Worm (Caenorhabditis elegans): ENCODE measurements around the gene Y75B8A.39.

Gene Y75B8A.39

DNA sequence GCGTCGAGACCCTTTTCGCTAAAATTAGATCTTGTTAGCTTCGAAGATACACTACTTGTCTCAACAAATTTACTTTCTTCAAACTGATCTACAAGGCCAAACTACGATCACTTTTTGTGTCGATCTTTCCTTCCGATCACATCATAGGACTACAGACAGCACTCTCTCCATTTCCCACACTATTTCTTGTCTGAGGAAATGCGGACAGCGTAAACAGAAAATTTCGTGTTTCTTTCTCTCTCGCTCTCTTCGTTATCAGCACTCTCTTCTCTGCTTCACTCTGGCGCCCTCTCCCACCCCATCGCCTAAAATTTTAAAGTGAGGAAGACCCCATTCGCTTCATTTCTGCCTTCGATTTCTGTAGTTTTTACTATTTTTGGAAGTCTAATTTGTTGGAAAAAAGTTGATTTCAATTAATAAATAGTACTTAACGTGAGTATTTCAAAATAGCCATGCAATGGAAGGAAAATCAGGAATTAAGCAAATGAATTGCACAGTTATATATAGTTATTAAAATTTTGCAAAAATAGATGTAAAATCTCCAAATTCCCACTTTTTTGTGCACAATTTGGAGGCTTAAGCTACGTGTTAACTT is 22.5 kb downstream of the Y75B8A.39 start (continued):
- peak; percentile 70 for TF ChIP-seq egl-27 (tag; optimal IDR thresholded peaks at IDR 0.05)
- peak; percentile 47 to 73 for TF ChIP-seq lsy-2 (tag; optimal IDR thresholded peaks at IDR 0.05)
- TF ChIP-seq sma-3 (GFP tag; optimal IDR thresholded peaks at IDR 0.05) = peak; percentile 73
- peak; percentile 83 for TF ChIP-seq sem-4 (tag; optimal IDR thresholded peaks at IDR 0.05)
- TF ChIP-seq mab-5 (tag; optimal IDR thresholded peaks at IDR 0.05) = no peak
- TF ChIP-seq lin-39 (tag; optimal IDR thresholded peaks at IDR 0.05) = no peak

- TF ChIP-seq blmp-1 (tag; optimal IDR thresholded peaks at IDR 0.05; ENCODE audit: insufficient read depth) (no peak), lsy-2 (tag; optimal IDR thresholded peaks at IDR 0.05) (peak in 1 of 2 experiments; percentile 53), unc-39 (tag; optimal IDR thresholded peaks at IDR 0.05) (no peak), R02D3.7 (tag; optimal IDR thresholded peaks at IDR 0.05) (no peak), snpc-4 (tag; optimal IDR thresholded peaks at IDR 0.05) (no peak)
Measured at ce11 chrIII:12344940-12345339, 32.0 kb downstream of the Y75B8A.39 start.

ce11 chrIII:12349027-12349426 is 36.0 kb downstream of the Y75B8A.39 start:
- TF ChIP-seq elt-1 (tag; optimal IDR thresholded peaks at IDR 0.05) (no peak), F13H6.1 (tag; optimal IDR thresholded peaks at IDR 0.05) (no peak), nhr-10 (tag; optimal IDR thresholded peaks at IDR 0.05) (no peak), alr-1 (tag; optimal IDR thresholded peaks at IDR 0.05) (no peak)

- TF ChIP-seq lin-11 (tag; optimal IDR thresholded peaks at IDR 0.05) = peak; percentile 71
- TF ChIP-seq alr-1 (tag; optimal IDR thresholded peaks at IDR 0.05) = no peak
- no peak for TF ChIP-seq nhr-11 (tag; optimal IDR thresholded peaks at IDR 0.05)
- peak; percentile 49 for TF ChIP-seq mab-5 (tag; optimal IDR thresholded peaks at IDR 0.05)
- TF ChIP-seq snpc-4 (tag; optimal IDR thresholded peaks at IDR 0.05) = peak; percentile 65
- peak; percentile 35 for TF ChIP-seq egl-27 (tag; optimal IDR thresholded peaks at IDR 0.05)
- peak; percentile 30 for TF ChIP-seq skn-1 (tag; optimal IDR thresholded peaks at IDR 0.05)
- TF ChIP-seq nhr-129 (tag; optimal IDR thresholded peaks at IDR 0.05) = peak; percentile 32
- TF ChIP-seq C34F6.9 (tag; optimal IDR thresholded peaks at IDR 0.05) = peak; percentile 93
- no peak for TF ChIP-seq R02D3.7 (tag; optimal IDR thresholded peaks at IDR 0.05)
- TF ChIP-seq sma-9 (GFP tag; optimal IDR thresholded peaks at IDR 0.05) = peak; percentile 87
- no peak for TF ChIP-seq sma-9 (tag; optimal IDR thresholded peaks at IDR 0.05)
- TF ChIP-seq F13H6.1 (tag; optimal IDR thresholded peaks at IDR 0.05) = peak; percentile 86
- no peak for TF ChIP-seq nhr-12 (tag; optimal IDR thresholded peaks at IDR 0.05)
- no peak for TF ChIP-seq dmd-4 (tag; optimal IDR thresholded peaks at IDR 0.05)
- TF ChIP-seq nhr-6 (tag; optimal IDR thresholded peaks at IDR 0.05) = peak; percentile 57
- no peak for TF ChIP-seq elt-3 (tag; optimal IDR thresholded peaks at IDR 0.05)
- TF ChIP-seq ama-1 (optimal IDR thresholded peaks at IDR 0.05) = no peak
- peak in 1 of 2 experiments; percentile 5 for TF ChIP-seq mdl-1 (tag; optimal IDR thresholded peaks at IDR 0.05)
- peak; percentile 61 for TF ChIP-seq nhr-21 (tag; optimal IDR thresholded peaks at IDR 0.05)
- TF ChIP-seq unc-55 (GFP tag; optimal IDR thresholded peaks at IDR 0.05) = peak; percentile 93
- TF ChIP-seq ZK546.5 (tag; optimal IDR thresholded peaks at IDR 0.05) = peak; percentile 28
- peak; percentile 94 for TF ChIP-seq sem-4 (tag; optimal IDR thresholded peaks at IDR 0.05)
- no peak for TF ChIP-seq ceh-16 (tag; optimal IDR thresholded peaks at IDR 0.05)
- TF ChIP-seq zag-1 (tag; optimal IDR thresholded peaks at IDR 0.05) = no peak
- no peak for TF ChIP-seq unc-62 (GFP tag; optimal IDR thresholded peaks at IDR 0.05)
- TF ChIP-seq nhr-10 (tag; optimal IDR thresholded peaks at IDR 0.05) = no peak
- TF ChIP-seq unc-39 (tag; optimal IDR thresholded peaks at IDR 0.05) = no peak
- TF ChIP-seq gmeb-1 (tag; optimal IDR thresholded peaks at IDR 0.05) = peak; percentile 86
- no peak for TF ChIP-seq nhr-77 (tag; optimal IDR thresholded peaks at IDR 0.05)
- TF ChIP-seq sma-3 (GFP tag; optimal IDR thresholded peaks at IDR 0.05) = peak; percentile 90
- peak; percentile 85 for TF ChIP-seq nhr-25 (tag; optimal IDR thresholded peaks at IDR 0.05)
- peak; percentile 11 for TF ChIP-seq blmp-1 (tag; optimal IDR thresholded peaks at IDR 0.05; ENCODE audit: insufficient read depth)
- TF ChIP-seq fos-1 (tag; optimal IDR thresholded peaks at IDR 0.05) = peak; percentile 69
- peak; percentile 78 for TF ChIP-seq crh-2 (tag; optimal IDR thresholded peaks at IDR 0.05)
- TF ChIP-seq lin-13 (GFP tag; optimal IDR thresholded peaks at IDR 0.05) = peak; percentile 89
- TF ChIP-seq ceh-82 (tag; optimal IDR thresholded peaks at IDR 0.05) = no peak
- peak; percentile 26 for TF ChIP-seq ztf-4 (tag; optimal IDR thresholded peaks at IDR 0.05)
- no peak for TF ChIP-seq mbf-1 (tag; optimal IDR thresholded peaks at IDR 0.05)
- peak; percentile 75 to 91 for TF ChIP-seq lsy-2 (tag; optimal IDR thresholded peaks at IDR 0.05)
- no peak for TF ChIP-seq aly-2 (tag; optimal IDR thresholded peaks at IDR 0.05)
- no peak for TF ChIP-seq ztf-1 (GFP tag; conservative IDR thresholded peaks at IDR 0.05)
Measured at ce11 chrIII:12351301-12351700, 38.3 kb downstream of the Y75B8A.39 start, which contains the start of the genes pph-4.1 and Y75B8A.31. Gene pph-4.1 (minus strand): TSS chrIII:12351336. Gene Y75B8A.31 (plus strand): TSS chrIII:12351642.
